Fruit fly (Drosophila melanogaster) whole organism, embryonic: Measurements from ENCODE around the gene Dpm2.

Experiments used
- Ada2b ChIP-seq: fragments of 200-800 bp; sonication (Bioruptor generic); IDR thresholded peaks from 2 replicates; pipeline ENCODE4 v1.3.6; 2022; ENCODE audit warnings: missing biosample characterization, missing genetic modification characterization
- Asciz ChIP-seq: fragments of 200-800 bp; sonication (Bioruptor generic); optimal IDR thresholded peaks from 2 replicates; lab custom pipeline; 2017; ENCODE audit warnings: missing biosample characterization, mild to moderate bottlenecking, missing genetic modification characterization, missing genetic modification reagents
- Atf-2 ChIP-seq: fragments of 200-800 bp; sonication (Bioruptor generic); optimal IDR thresholded peaks from 2 replicates; lab custom pipeline; 2016; ENCODE audit warnings: missing biosample characterization, missing genetic modification characterization
- Atf3 ChIP-seq: fragments of 200-800 bp; sonication (Bioruptor generic); optimal IDR thresholded peaks from 3 replicates; lab custom pipeline; 2016; ENCODE audit warnings: missing biosample characterization, missing genetic modification characterization
- Blimp-1 ChIP-seq: fragments of 200-800 bp; sonication (Bioruptor generic); optimal IDR thresholded peaks from 3 replicates; lab custom pipeline; 2018; ENCODE audit warnings: missing biosample characterization, missing genetic modification characterization, mild to moderate bottlenecking, moderate library complexity, missing genetic modification reagents
- CG10147 ChIP-seq: fragments of 200-800 bp; sonication (Bioruptor generic); optimal IDR thresholded peaks from 2 replicates; lab custom pipeline; 2019; ENCODE audit warnings: missing biosample characterization, mild to moderate bottlenecking, missing genetic modification characterization, moderate library complexity
- CG10274 ChIP-seq: fragments of 200-800 bp; sonication (Bioruptor generic); optimal IDR thresholded peaks from 3 replicates; lab custom pipeline; 2017; ENCODE audit warnings: missing biosample characterization, mild to moderate bottlenecking, missing genetic modification characterization
- CG10979 ChIP-seq: fragments of 200-800 bp; sonication (Bioruptor generic); optimal IDR thresholded peaks from 2 replicates; lab custom pipeline; 2018; ENCODE audit warnings: missing biosample characterization, mild to moderate bottlenecking, missing genetic modification characterization, moderate library complexity
- CG12155 ChIP-seq: fragments of 200-800 bp; sonication (Bioruptor generic); optimal IDR thresholded peaks from 3 replicates; lab custom pipeline; 2016; ENCODE audit warnings: missing biosample characterization, missing genetic modification characterization
- CG14050 ChIP-seq: fragments of 200-800 bp; sonication (Bioruptor generic); IDR thresholded peaks from 3 replicates; pipeline ENCODE4 v1.3.6; 2022; ENCODE audit warnings: missing biosample characterization, missing genetic modification characterization
- CG17912 ChIP-seq: fragments of 200-800 bp; sonication (Bioruptor generic); optimal IDR thresholded peaks from 2 replicates; lab custom pipeline; 2018; ENCODE audit warnings: missing biosample characterization, mild to moderate bottlenecking, missing genetic modification characterization
- CG1792 ChIP-seq: fragments of 200-800 bp; sonication (Bioruptor generic); optimal IDR thresholded peaks from 2 replicates; lab custom pipeline; 2016; ENCODE audit warnings: missing biosample characterization, missing genetic modification characterization
- CG18262 ChIP-seq: fragments of 200-800 bp; optimal IDR thresholded peaks from 3 replicates; lab custom pipeline; 2019; ENCODE audit warnings: missing biosample characterization, mild to moderate bottlenecking, missing genetic modification characterization, moderate library complexity
- CG1832 ChIP-seq: fragments of 200-800 bp; sonication (Bioruptor generic); optimal IDR thresholded peaks from 2 replicates; lab custom pipeline; 2017; ENCODE audit warnings: missing biosample characterization, mild to moderate bottlenecking, missing genetic modification characterization, inconsistent platforms
- CG18764 ChIP-seq: fragments of 200-800 bp; sonication (Bioruptor generic); optimal IDR thresholded peaks from 3 replicates; lab custom pipeline; 2016; ENCODE audit warnings: missing biosample characterization, missing genetic modification characterization
- CG31441 ChIP-seq: fragments of 200-800 bp; sonication (Bioruptor generic); IDR thresholded peaks from 2 replicates; pipeline ENCODE4 v1.3.6; 2022; ENCODE audit warnings: missing biosample characterization, missing genetic modification characterization
- CG32532 ChIP-seq: fragments of 200-800 bp; sonication (Bioruptor generic); IDR thresholded peaks from 2 replicates; pipeline ENCODE4 v1.3.6; 2022; ENCODE audit warnings: missing biosample characterization, missing genetic modification characterization
- CG4360 ChIP-seq: fragments of 200-800 bp; sonication (Bioruptor generic); IDR thresholded peaks from 2 replicates; pipeline ENCODE4 v1.3.6; 2022; ENCODE audit warnings: missing biosample characterization, missing genetic modification characterization
- CG5180 ChIP-seq: fragments of 200-800 bp; sonication (Bioruptor generic); optimal IDR thresholded peaks from 3 replicates; lab custom pipeline; 2017; ENCODE audit warnings: missing biosample characterization, missing genetic modification characterization, mild to moderate bottlenecking, moderate library complexity, missing genetic modification reagents
- CG7556 ChIP-seq: fragments of 200-800 bp; sonication (Bioruptor generic); optimal IDR thresholded peaks from 2 replicates; lab custom pipeline; 2017; ENCODE audit warnings: missing biosample characterization, mild to moderate bottlenecking, missing genetic modification characterization
- CG7786 ChIP-seq: fragments of 200-800 bp; sonication (Bioruptor generic); optimal IDR thresholded peaks from 2 replicates; lab custom pipeline; 2016; ENCODE audit warnings: missing biosample characterization, missing genetic modification characterization
- CG7839 ChIP-seq: fragments of 200-800 bp; sonication (Bioruptor generic); optimal IDR thresholded peaks from 3 replicates; lab custom pipeline; 2018; ENCODE audit warnings: missing biosample characterization, mild to moderate bottlenecking, missing genetic modification characterization, moderate library complexity
- CHES-1-like ChIP-seq: fragments of 200-800 bp; sonication (Bioruptor generic); optimal IDR thresholded peaks from 2 replicates; lab custom pipeline; 2016; ENCODE audit warnings: missing biosample characterization, missing genetic modification characterization
- CoRest ChIP-seq: fragments of 200-800 bp; sonication (Bioruptor generic); optimal IDR thresholded peaks from 3 replicates; lab custom pipeline; 2018; ENCODE audit warnings: missing biosample characterization, mild to moderate bottlenecking, missing genetic modification characterization, moderate library complexity
- CrebB ChIP-seq: fragments of 200-800 bp; sonication (Bioruptor generic); optimal IDR thresholded peaks from 3 replicates; lab custom pipeline; 2018; ENCODE audit warnings: missing biosample characterization, mild to moderate bottlenecking, missing genetic modification characterization
- D19B ChIP-seq: fragments of 200-800 bp; sonication (Bioruptor generic); optimal IDR thresholded peaks from 2 replicates; lab custom pipeline; 2017; ENCODE audit warnings: missing biosample characterization, mild to moderate bottlenecking, missing genetic modification characterization
- Doc2 ChIP-seq: fragments of 200-800 bp; sonication (Bioruptor generic); IDR thresholded peaks from 2 replicates; pipeline ENCODE4 v1.3.6; 2022; ENCODE audit warnings: missing biosample characterization, missing genetic modification characterization
- Doc3 ChIP-seq: fragments of 200-800 bp; sonication (Bioruptor generic); IDR thresholded peaks from 3 replicates; pipeline ENCODE4 v1.3.6; 2022; ENCODE audit warnings: missing biosample characterization, missing genetic modification characterization; ENCODE audit not compliant: partially characterized antibody
- HLH3B ChIP-seq: fragments of 200-800 bp; sonication (Bioruptor generic); IDR thresholded peaks from 2 replicates; pipeline ENCODE4 v1.3.6; 2022; ENCODE audit warnings: missing biosample characterization, missing genetic modification characterization
- MBD-R2 ChIP-seq: fragments of 200-800 bp; sonication (Bioruptor generic); IDR thresholded peaks from 2 replicates; pipeline ENCODE4 v1.3.6; 2022; ENCODE audit warnings: missing biosample characterization, missing genetic modification characterization
- Med ChIP-seq: fragments of 200-800 bp; sonication (Bioruptor generic); peaks from one replicate; lab custom pipeline; 2016; ENCODE audit warnings: missing biosample characterization, missing genetic modification characterization, mild to moderate bottlenecking, inconsistent platforms, moderate library complexity
- Ravus ChIP-seq: fragments of 200-800 bp; sonication (Bioruptor generic); IDR thresholded peaks from 2 replicates; pipeline ENCODE4 v1.3.6; 2022; ENCODE audit warnings: missing biosample characterization, missing genetic modification characterization
- TFAM ChIP-seq: fragments of 200-800 bp; sonication (Bioruptor generic); optimal IDR thresholded peaks from 2 replicates; lab custom pipeline; 2017; ENCODE audit warnings: missing biosample characterization, missing genetic modification characterization, inconsistent platforms
- Vsx1 ChIP-seq: fragments of 200-800 bp; sonication (Bioruptor generic); optimal IDR thresholded peaks from 2 replicates; lab custom pipeline; 2017; ENCODE audit warnings: missing biosample characterization, mild to moderate bottlenecking, missing genetic modification characterization, missing genetic modification reagents
- ab ChIP-seq: fragments of 200-800 bp; sonication (Bioruptor generic); optimal IDR thresholded peaks from 2 replicates; lab custom pipeline; 2016; ENCODE audit warnings: missing biosample characterization, missing genetic modification characterization
- ap ChIP-seq: fragments of 200-800 bp; sonication (Bioruptor generic); IDR thresholded peaks from 2 replicates; pipeline ENCODE4 v1.3.6; 2022; ENCODE audit warnings: missing biosample characterization, missing genetic modification characterization
- cas ChIP-seq: fragments of 200-800 bp; sonication (Bioruptor generic); IDR thresholded peaks from 2 replicates; pipeline ENCODE4 v1.3.6; 2022; ENCODE audit warnings: missing biosample characterization, missing genetic modification characterization
- caup ChIP-seq: fragments of 200-800 bp; sonication (Bioruptor generic); optimal IDR thresholded peaks from 3 replicates; lab custom pipeline; 2017; ENCODE audit warnings: missing biosample characterization, mild to moderate bottlenecking, missing genetic modification characterization, moderate library complexity; ENCODE audit not compliant: severe bottlenecking
- ci ChIP-seq: fragments of 200-800 bp; sonication (Bioruptor generic); IDR thresholded peaks from 3 replicates; pipeline ENCODE4 v1.3.6; 2022; ENCODE audit warnings: missing biosample characterization, missing genetic modification characterization
- en ChIP-seq: fragments of 200-800 bp; sonication (Bioruptor generic); optimal IDR thresholded peaks from 2 replicates; lab custom pipeline; 2016; ENCODE audit warnings: missing biosample characterization, missing genetic modification characterization
- fd64A ChIP-seq: fragments of 200-800 bp; sonication (Bioruptor generic); optimal IDR thresholded peaks from 3 replicates; lab custom pipeline; 2018; ENCODE audit warnings: missing biosample characterization, mild to moderate bottlenecking, missing genetic modification characterization
- fd96Cb ChIP-seq: fragments of 200-800 bp; sonication (Bioruptor generic); optimal IDR thresholded peaks from 2 replicates; lab custom pipeline; 2018; ENCODE audit warnings: missing biosample characterization, mild to moderate bottlenecking, missing genetic modification characterization, moderate library complexity
- grn ChIP-seq: fragments of 200-800 bp; sonication (Bioruptor generic); optimal IDR thresholded peaks from 3 replicates; lab custom pipeline; 2017; ENCODE audit warnings: missing biosample characterization, missing genetic modification characterization
- lilli ChIP-seq: fragments of 200-800 bp; sonication (Bioruptor generic); optimal IDR thresholded peaks from 3 replicates; lab custom pipeline; 2016; ENCODE audit warnings: missing biosample characterization, missing genetic modification characterization
- onecut ChIP-seq: fragments of 200-800 bp; sonication (Bioruptor generic); IDR thresholded peaks from 2 replicates; pipeline ENCODE4 v1.3.6; 2022; ENCODE audit warnings: missing biosample characterization, missing genetic modification characterization
- phol ChIP-seq: fragments of 200-800 bp; sonication (Bioruptor generic); optimal IDR thresholded peaks from 3 replicates; lab custom pipeline; 2018; ENCODE audit warnings: missing biosample characterization, mild to moderate bottlenecking, missing genetic modification characterization, moderate library complexity
- ranshi ChIP-seq: fragments of 200-800 bp; sonication (Bioruptor generic); IDR thresholded peaks from 2 replicates; pipeline ENCODE4 v1.3.6; 2022; ENCODE audit warnings: missing biosample characterization, missing genetic modification characterization
- seq ChIP-seq: fragments of 200-800 bp; sonication (Bioruptor generic); IDR thresholded peaks from 2 replicates; pipeline ENCODE4 v1.3.6; 2022; ENCODE audit warnings: missing biosample characterization, missing genetic modification characterization
- shn ChIP-seq: fragments of 200-800 bp; sonication (Bioruptor generic); optimal IDR thresholded peaks from 3 replicates; lab custom pipeline; 2016; ENCODE audit warnings: missing biosample characterization, missing genetic modification characterization
- stc ChIP-seq: fragments of 200-800 bp; sonication (Bioruptor generic); IDR thresholded peaks from 2 replicates; pipeline ENCODE4 v1.3.6; 2022; ENCODE audit warnings: missing biosample characterization, missing genetic modification characterization
- tap ChIP-seq: fragments of 200-800 bp; optimal IDR thresholded peaks from 3 replicates; lab custom pipeline; 2019; ENCODE audit warnings: missing biosample characterization, mild to moderate bottlenecking, missing genetic modification characterization, moderate library complexity

The Dpm2 gene

DNA sequence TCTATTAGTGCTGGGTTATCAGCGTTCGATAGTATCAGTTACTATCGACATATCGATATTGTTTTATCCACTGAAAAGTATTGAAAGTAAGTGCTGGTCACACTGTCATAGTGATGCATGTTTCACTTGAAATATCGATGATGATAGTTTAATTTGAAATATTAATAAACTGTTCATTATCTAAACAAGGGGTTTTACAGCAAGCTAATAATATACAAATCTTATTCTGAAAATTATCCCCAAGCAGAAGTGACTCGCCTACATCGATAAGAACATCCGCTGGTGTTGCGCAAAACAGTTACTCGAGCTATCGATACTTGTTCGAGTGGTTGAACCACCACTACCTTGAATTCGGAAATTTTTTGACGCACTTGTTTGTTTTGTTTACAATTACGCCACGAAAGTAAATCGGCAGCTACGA, at the start of gene Dpm2, which contains the start of the genes PIG-C and CG12016 (continued):
- TF ChIP-seq D19B (GFP tag; lab: Kevin White, UChicago) (no peak), lilli (GFP tag; lab: Kevin White, UChicago) (peak; percentile 89), CG17912 (GFP tag; lab: Kevin White, UChicago) (no peak), cas (GFP tag; lab: Robert Waterston, UW) (peak; percentile 53; the same call in 1 of the 2 replicates), shn (peak; percentile 81), Doc2 (GFP tag; lab: Robert Waterston, UW) (no peak), fd64A (GFP tag; lab: Kevin White, UChicago) (no peak), Doc3 (GFP tag; lab: Robert Waterston, UW) (peak; percentile 97), CG18262 (tag; lab: Kevin White, UChicago) (peak; percentile 55), MBD-R2 (GFP tag; lab: Robert Waterston, UW) (peak; percentile 89), CG14050 (GFP tag; lab: Robert Waterston, UW) (0 out of 3 replicates have a peak, but pooled peaks have one; percentile 28), CG7839 (tag; lab: Kevin White, UChicago) (no peak), en (GFP tag; lab: Kevin White, UChicago) (peak; percentile 35), Atf3 (GFP tag; lab: Kevin White, UChicago) (peak; percentile 45), CG32532 (GFP tag; lab: Robert Waterston, UW) (peak; percentile 73), CG10274 (GFP tag; lab: Kevin White, UChicago) (no peak), tap (tag; lab: Kevin White, UChicago) (peak; percentile 53), Ravus (GFP tag; lab: Robert Waterston, UW) (no peak), ci (GFP tag; lab: Robert Waterston, UW) (no peak), CoRest (tag; lab: Kevin White, UChicago) (peak; percentile 81), Med (GFP tag; lab: Kevin White, UChicago) (peak; percentile 93), Vsx1 (GFP tag; lab: Kevin White, UChicago) (no peak), CG18764 (GFP tag; lab: Kevin White, UChicago) (peak; percentile 36), phol (peak; percentile 80), Atf-2 (peak; percentile 34), fd96Cb (tag; lab: Kevin White, UChicago) (peak; percentile 45), CG1832 (GFP tag; lab: Kevin White, UChicago) (no peak), CHES-1-like (GFP tag; lab: Kevin White, UChicago) (peak; percentile 93), CrebB (peak; percentile 21), CG7786 (GFP tag; lab: Kevin White, UChicago) (peak; percentile 71), CG31441 (GFP tag; lab: Robert Waterston, UW) (peak; percentile 69; the same call in 1 of the 2 replicates), CG5180 (GFP tag; lab: Kevin White, UChicago) (no peak), ab (GFP tag; lab: Kevin White, UChicago) (peak; percentile 49), CG10979 (tag; lab: Kevin White, UChicago) (peak; percentile 30), grn (no peak), ap (GFP tag; lab: Robert Waterston, UW) (no peak), seq (no peak), ranshi (GFP tag; lab: Robert Waterston, UW) (0 out of 2 replicates have a peak, but pooled peaks have one; percentile 58), stc (GFP tag; lab: Robert Waterston, UW) (no peak), onecut (0 out of 2 replicates have a peak, but pooled peaks have one; percentile 7), caup (GFP tag; lab: Kevin White, UChicago) (peak; percentile 56), CG1792 (GFP tag; lab: Kevin White, UChicago) (peak; percentile 53), CG7556 (no peak), CG4360 (GFP tag; lab: Robert Waterston, UW) (no peak), Ada2b (GFP tag; lab: Robert Waterston, UW) (peak; percentile 43; the same call in 1 of the 2 replicates), CG12155 (peak; percentile 72), TFAM (GFP tag; lab: Kevin White, UChicago) (no peak), Blimp-1 (peak; percentile 36), Asciz (GFP tag; lab: Kevin White, UChicago) (no peak), HLH3B (GFP tag; lab: Robert Waterston, UW) (peak; percentile 58; the same call in 1 of the 2 replicates), CG10147 (GFP tag; lab: Kevin White, UChicago) (peak; percentile 58)
